Fruit fly (Drosophila melanogaster): ENCODE data around the gene CG31300.
A peak's percentile ranks its signal among the peaks of the same experiment; 100 is the strongest.

Gene CG31300

DNA sequence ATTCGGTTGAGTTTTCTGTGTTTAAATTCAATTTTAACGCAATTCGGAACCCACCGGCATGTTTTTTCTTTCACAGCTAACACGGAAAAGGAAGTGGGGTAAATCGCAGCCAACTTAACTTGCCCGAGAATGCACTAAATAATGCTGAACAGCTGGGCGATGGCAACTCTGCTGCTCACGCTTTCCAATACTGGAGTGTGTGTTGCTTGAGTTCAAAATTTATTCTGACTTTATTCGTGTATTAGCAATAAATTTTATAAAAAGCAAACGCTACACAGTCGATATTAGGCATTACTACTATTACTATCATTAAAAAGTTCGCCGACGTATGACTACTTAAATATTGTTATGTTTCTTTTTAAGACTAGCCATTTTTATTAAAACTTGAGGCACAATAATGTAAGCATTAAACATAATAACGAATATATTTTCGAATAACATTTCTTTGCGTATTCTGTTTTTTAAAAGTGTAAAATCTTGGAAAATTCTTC lies 36.0 kb upstream of the CG31300 start, which contains the start of the genes RpS27 and Nup37 (continued):
- peak; percentile 95 for TF ChIP-seq Aef1 (GFP tag; IDR thresholded peaks at IDR 0.05)
- TF ChIP-seq CG8944 (GFP tag; optimal IDR thresholded peaks at IDR 0.05) = peak; percentile 98
- TF ChIP-seq tin (GFP tag; optimal IDR thresholded peaks at IDR 0.05) = peak; percentile 98
- TF ChIP-seq Asciz (GFP tag; optimal IDR thresholded peaks at IDR 0.05) = peak; percentile 98
- peak; percentile 98 for TF ChIP-seq CG4854 (GFP tag; optimal IDR thresholded peaks at IDR 0.05)
- peak; percentile 99 for TF ChIP-seq Hey (tag; optimal IDR thresholded peaks at IDR 0.05)
- peak; percentile 91 for TF ChIP-seq CG6272 (GFP tag; IDR thresholded peaks at IDR 0.05)
- peak; percentile 84 for TF ChIP-seq esg (GFP tag; conservative IDR thresholded peaks at IDR 0.05)
- TF ChIP-seq D19A (tag; optimal IDR thresholded peaks at IDR 0.05) = peak; percentile 77
- peak; percentile 93 for TF ChIP-seq CG17612 (GFP tag; IDR thresholded peaks at IDR 0.05)
- TF ChIP-seq CG13894 (tag; optimal IDR thresholded peaks at IDR 0.05) = peak; percentile 96
- peak; percentile 97 for TF ChIP-seq CG34422 (GFP tag; IDR thresholded peaks at IDR 0.05)
- TF ChIP-seq Jarid2 (GFP tag; optimal IDR thresholded peaks at IDR 0.05) = peak; percentile 94
- TF ChIP-seq disco-r (GFP tag; optimal IDR thresholded peaks at IDR 0.05) = peak; percentile 98
- peak; percentile 93 for TF ChIP-seq CG10462 (GFP tag; optimal IDR thresholded peaks at IDR 0.05)
- TF ChIP-seq H15 (GFP tag; IDR thresholded peaks at IDR 0.05) = peak; percentile 97
- peak; percentile 99 for TF ChIP-seq ac (GFP tag; optimal IDR thresholded peaks at IDR 0.05)
- peak; percentile 96 for TF ChIP-seq CG5953 (GFP tag; IDR thresholded peaks at IDR 0.05)
- peak; percentile 91 for TF ChIP-seq cwo (GFP tag; optimal IDR thresholded peaks at IDR 0.05)
- TF ChIP-seq CG43689 (GFP tag; IDR thresholded peaks at IDR 0.05) = peak; percentile 95
- peak; percentile 98 for TF ChIP-seq CG3847 (GFP tag; IDR thresholded peaks at IDR 0.05)
- TF ChIP-seq CG18619 (GFP tag; optimal IDR thresholded peaks at IDR 0.05) = peak; percentile 99
- peak; percentile 83 for TF ChIP-seq Sry-δ (GFP tag; optimal IDR thresholded peaks at IDR 0.05)
- peak; percentile 99 for TF ChIP-seq CG7271 (tag; optimal IDR thresholded peaks at IDR 0.05)
- peak; percentile 75 for TF ChIP-seq CG15479 (GFP tag; optimal IDR thresholded peaks at IDR 0.05)
- TF ChIP-seq zen (tag; optimal IDR thresholded peaks at IDR 0.05) = peak; percentile 91
- peak; percentile 99 for TF ChIP-seq Mes4 (GFP tag; optimal IDR thresholded peaks at IDR 0.05)
- peak; percentile 95 for TF ChIP-seq ewg (GFP tag; optimal IDR thresholded peaks at IDR 0.05)
- TF ChIP-seq Ravus (GFP tag; IDR thresholded peaks at IDR 0.05) = peak; percentile 72
- TF ChIP-seq stwl (tag; optimal IDR thresholded peaks at IDR 0.05) = peak; percentile 95
- TF ChIP-seq Six4 (GFP tag; optimal IDR thresholded peaks at IDR 0.05) = peak; percentile 96
- peak; percentile 95 for TF ChIP-seq so (GFP tag; IDR thresholded peaks at IDR 0.05)
- TF ChIP-seq Myb (GFP tag; optimal IDR thresholded peaks at IDR 0.05) = peak; percentile 94
- TF ChIP-seq ttk (GFP tag; IDR thresholded peaks at IDR 0.05) = peak; percentile 97
- TF ChIP-seq CG32532 (GFP tag; IDR thresholded peaks at IDR 0.05) = peak; percentile 98
- TF ChIP-seq CG7786 (GFP tag; optimal IDR thresholded peaks at IDR 0.05) = peak; percentile 98
- peak; percentile 99 for TF ChIP-seq CG9817 (tag; optimal IDR thresholded peaks at IDR 0.05)
- TF ChIP-seq BEAF-32 (GFP tag; optimal IDR thresholded peaks at IDR 0.05) = peak; percentile 67
- 0 out of 2 replicates have a peak, but pooled peaks have one; percentile 34 for TF ChIP-seq bbx (GFP tag; IDR thresholded peaks at IDR 0.05; ENCODE audit: partially characterized antibody)
- TF ChIP-seq HLHmδ (GFP tag; optimal IDR thresholded peaks at IDR 0.05) = peak; percentile 100
- TF ChIP-seq NfI (GFP tag; optimal IDR thresholded peaks at IDR 0.05) = peak; percentile 100
- TF ChIP-seq CG32772 (GFP tag; IDR thresholded peaks at IDR 0.05) = peak; percentile 96
- TF ChIP-seq CG6175 (GFP tag; IDR thresholded peaks at IDR 0.05) = peak; percentile 98
- peak; percentile 98 for TF ChIP-seq CG3065 (GFP tag; optimal IDR thresholded peaks at IDR 0.05)
- TF ChIP-seq dysf (GFP tag; IDR thresholded peaks at IDR 0.05) = peak; percentile 96
- peak; percentile 98 for TF ChIP-seq Awh (GFP tag; IDR thresholded peaks at IDR 0.05)
- TF ChIP-seq nerfin-2 (GFP tag; IDR thresholded peaks at IDR 0.05; ENCODE audit: partially characterized antibody) = no peak
- peak; percentile 93 for TF ChIP-seq TFAM (GFP tag; optimal IDR thresholded peaks at IDR 0.05)
- peak; percentile 98 for TF ChIP-seq vfl (GFP tag; optimal IDR thresholded peaks at IDR 0.05)
- TF ChIP-seq peb (GFP tag; IDR thresholded peaks at IDR 0.05) = peak; percentile 89
- TF ChIP-seq CG12942 (GFP tag; optimal IDR thresholded peaks at IDR 0.05) = peak; percentile 97
